Worm (Caenorhabditis elegans): ENCODE measurements around the gene Y42A5A.1.
A peak's percentile ranks its signal among the peaks of the same experiment; 100 is the strongest.

Gene Y42A5A.1

ce11 chrV:11061887-11062286 lies 25.9 kb upstream of the Y42A5A.1 start (continued):
- no peak for TF ChIP-seq nhr-11 (tag; optimal IDR thresholded peaks at IDR 0.05)
- no peak for TF ChIP-seq mdl-1 (tag; optimal IDR thresholded peaks at IDR 0.05)
- no peak for TF ChIP-seq lin-15B (tag; optimal IDR thresholded peaks at IDR 0.05)
- TF ChIP-seq nhr-77 (tag; optimal IDR thresholded peaks at IDR 0.05) = no peak
- TF ChIP-seq egl-27 (tag; optimal IDR thresholded peaks at IDR 0.05) = no peak
- no peak for TF ChIP-seq tlp-1 (tag; optimal IDR thresholded peaks at IDR 0.05)
- TF ChIP-seq aly-2 (tag; optimal IDR thresholded peaks at IDR 0.05) = no peak
- no peak for TF ChIP-seq ceh-88 (GFP tag; IDR thresholded peaks at IDR 0.05)
- TF ChIP-seq nhr-71 (tag; optimal IDR thresholded peaks at IDR 0.05) = peak; percentile 12
- TF ChIP-seq ztf-4 (tag; optimal IDR thresholded peaks at IDR 0.05) = no peak
- TF ChIP-seq ceh-82 (tag; optimal IDR thresholded peaks at IDR 0.05) = no peak
- peak in 1 of 2 experiments; percentile 15 for TF ChIP-seq lin-35 (GFP tag; optimal IDR thresholded peaks at IDR 0.05)
- TF ChIP-seq elt-3 (tag; optimal IDR thresholded peaks at IDR 0.05) = no peak
- peak; percentile 90 for TF ChIP-seq blmp-1 (tag; optimal IDR thresholded peaks at IDR 0.05)
- no peak for TF ChIP-seq dpl-1 (GFP tag; optimal IDR thresholded peaks at IDR 0.05)
- TF ChIP-seq fkh-4 (tag; optimal IDR thresholded peaks at IDR 0.05; ENCODE audit: borderline replicate concordance) = no peak
- no peak for TF ChIP-seq ceh-90 (tag; optimal IDR thresholded peaks at IDR 0.05)
- no peak for TF ChIP-seq rnt-1 (tag; optimal IDR thresholded peaks at IDR 0.05)
- no peak for TF ChIP-seq dsc-1 (tag; optimal IDR thresholded peaks at IDR 0.05)
- no peak for TF ChIP-seq nhr-90 (tag; optimal IDR thresholded peaks at IDR 0.05; ENCODE audit: poor library complexity)
- TF ChIP-seq grh-1 (GFP tag; IDR thresholded peaks at IDR 0.05) = no peak
- TF ChIP-seq elt-2 (tag; optimal IDR thresholded peaks at IDR 0.05) = no peak
- TF ChIP-seq hlh-4 (tag; optimal IDR thresholded peaks at IDR 0.05) = no peak

- TF ChIP-seq lsy-2 (tag; optimal IDR thresholded peaks at IDR 0.05) (no peak), fkh-10 (GFP tag; optimal IDR thresholded peaks at IDR 0.05) (no peak), nhr-85 (tag) (no peak)
These were observed 24.6 kb upstream of the Y42A5A.1 start, which contains the start of gene T04C12.9 for ce11 chrV:11063115-11063514. Gene T04C12.9 (minus strand): TSS chrV:11063215.

DNA sequence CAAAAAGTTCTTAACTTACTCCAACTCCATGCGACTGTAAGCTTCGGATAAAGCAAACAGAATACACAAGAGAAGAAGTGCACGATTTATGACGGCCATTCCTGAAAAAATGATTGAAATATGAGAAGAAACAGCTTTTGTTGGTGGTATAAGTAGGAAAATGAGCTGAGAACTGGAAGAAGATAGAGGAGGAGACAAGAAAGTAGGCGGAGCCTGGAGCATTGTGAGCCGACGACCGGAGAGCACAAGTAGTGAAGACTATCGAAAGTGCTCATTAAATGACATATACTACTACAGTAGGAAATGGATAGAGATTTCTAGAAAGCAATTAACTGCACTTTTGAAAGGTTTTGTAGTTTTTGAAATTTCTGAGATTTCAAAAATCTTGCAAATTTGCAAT lies 22.2 kb upstream of the Y42A5A.1 start, which contains the start of gene nlp-80:
Gene nlp-80, minus strand, starts transcription at position 101 of the 400 bp plus-strand sequence.
- peak; percentile 6 for TF ChIP-seq fkh-8 (tag; optimal IDR thresholded peaks at IDR 0.05)
- TF ChIP-seq ceh-8 (GFP tag; optimal IDR thresholded peaks at IDR 0.05) = no peak

- TF ChIP-seq blmp-1 (tag; optimal IDR thresholded peaks at IDR 0.05) = peak; percentile 3
- no peak for TF ChIP-seq nhr-76 (tag; optimal IDR thresholded peaks at IDR 0.05)
- peak; percentile 23 for TF ChIP-seq egl-13 (tag; optimal IDR thresholded peaks at IDR 0.05)
- TF ChIP-seq fos-1 (tag; optimal IDR thresholded peaks at IDR 0.05) = no peak
- TF ChIP-seq ceh-88 (GFP tag; IDR thresholded peaks at IDR 0.05) = no peak
- peak; percentile 35 for TF ChIP-seq nhr-90 (tag; optimal IDR thresholded peaks at IDR 0.05; ENCODE audit: poor library complexity)
- TF ChIP-seq ceh-82 (tag; optimal IDR thresholded peaks at IDR 0.05) = no peak
- no peak for TF ChIP-seq isw-1 (GFP tag; IDR thresholded peaks at IDR 0.05)
- TF ChIP-seq efl-1 (optimal IDR thresholded peaks at IDR 0.05) = no peak
- peak in 1 of 2 experiments; percentile 27 for TF ChIP-seq efl-1 (GFP tag; optimal IDR thresholded peaks at IDR 0.05 in 1 of 2)
- TF ChIP-seq nhr-11 (tag; optimal IDR thresholded peaks at IDR 0.05) = no peak
- no peak for TF ChIP-seq mdl-1 (tag; optimal IDR thresholded peaks at IDR 0.05)
- TF ChIP-seq tlp-1 (tag; optimal IDR thresholded peaks at IDR 0.05) = peak; percentile 48
- no peak for TF ChIP-seq ces-1 (GFP tag; optimal IDR thresholded peaks at IDR 0.05)
- no peak for TF ChIP-seq ztf-4 (tag; optimal IDR thresholded peaks at IDR 0.05)
- peak in 1 of 2 experiments; percentile 41 for TF ChIP-seq lin-35 (GFP tag; optimal IDR thresholded peaks at IDR 0.05)
- TF ChIP-seq ztf-11 (tag; optimal IDR thresholded peaks at IDR 0.05) = no peak
- TF ChIP-seq vab-15 (tag; optimal IDR thresholded peaks at IDR 0.05) = no peak
- peak; percentile 28 for TF ChIP-seq nhr-85 (tag)
- TF ChIP-seq rnt-1 (tag; optimal IDR thresholded peaks at IDR 0.05) = no peak
- peak; percentile 98 for TF ChIP-seq elt-2 (tag; optimal IDR thresholded peaks at IDR 0.05)
- no peak for TF ChIP-seq mep-1 (tag; optimal IDR thresholded peaks at IDR 0.05)
- TF ChIP-seq nhr-77 (tag; optimal IDR thresholded peaks at IDR 0.05) = no peak
- TF ChIP-seq hlh-17 (GFP tag; optimal IDR thresholded peaks at IDR 0.05; ENCODE audit: borderline replicate concordance) = no peak
- TF ChIP-seq lin-14 (GFP tag; optimal IDR thresholded peaks at IDR 0.05) = peak; percentile 49
- TF ChIP-seq lin-13 (GFP tag; optimal IDR thresholded peaks at IDR 0.05) = no peak
- peak in 1 of 6 experiments; percentile 4 for TF ChIP-seq elt-3 (tag; optimal IDR thresholded peaks at IDR 0.05)
- TF ChIP-seq jun-1 (tag; optimal IDR thresholded peaks at IDR 0.05) = peak; percentile 48
- peak; percentile 25 for TF ChIP-seq nhr-20 (tag; optimal IDR thresholded peaks at IDR 0.05)
- TF ChIP-seq aly-2 (tag; optimal IDR thresholded peaks at IDR 0.05) = no peak
- no peak for TF ChIP-seq nhr-12 (tag; optimal IDR thresholded peaks at IDR 0.05)
- no peak for TF ChIP-seq lsy-2 (tag; optimal IDR thresholded peaks at IDR 0.05)
- TF ChIP-seq nhr-47 (tag; optimal IDR thresholded peaks at IDR 0.05) = peak; percentile 5
- no peak for TF ChIP-seq fkh-8 (tag; optimal IDR thresholded peaks at IDR 0.05)
These were observed 18.5 kb upstream of the Y42A5A.1 start, which contains the start of gene T04C12.8 for ce11 chrV:11069277-11069676. Gene T04C12.8 (minus strand): TSS chrV:11069358.
